Worm (Caenorhabditis elegans) whole organism, L4 larva: ENCODE measurements around the gene Y116A8C.40.

Experiments used
- T26A8.4 ChIP-seq: fragments of 200-800 bp; sonication (Bioruptor generic); IDR thresholded peaks from 2 replicates; pipeline ENCODE4 v1.3.6; 2022; ENCODE audit warnings: missing genetic modification characterization, missing compliant biosample characterization
- ZK546.5 ChIP-seq, 2 experiments: sonication (generic microtip); optimal IDR thresholded peaks; 2 replicates each; lab custom pipeline; 2017; ENCODE audit warnings: missing biosample characterization in 2 of 2, missing genetic modification characterization in 2 of 2
- aly-2 ChIP-seq: sonication (generic microtip); optimal IDR thresholded peaks from 2 replicates; lab custom pipeline; 2018; ENCODE audit warnings: missing biosample characterization, missing genetic modification characterization
- arid-1 ChIP-seq: fragments of 200-800 bp; sonication (Bioruptor generic); conservative IDR thresholded peaks from 2 replicates; pipeline ENCODE4 v1.3.6; 2022; ENCODE audit warnings: missing genetic modification reagents, missing genetic modification characterization, missing compliant biosample characterization
- ceh-82 ChIP-seq: sonication (generic microtip); optimal IDR thresholded peaks from 2 replicates; lab custom pipeline; 2017; ENCODE audit warnings: missing biosample characterization, missing genetic modification characterization
- ctbp-1 ChIP-seq: fragments of 200-800 bp; sonication (Bioruptor generic); IDR thresholded peaks from 2 replicates; pipeline ENCODE4 v1.3.6; 2022; ENCODE audit warnings: missing genetic modification reagents, missing genetic modification characterization, missing compliant biosample characterization
- daf-16 ChIP-seq, 3 experiments: sonication (generic microtip); optimal IDR thresholded peaks; 2 replicates each; lab custom pipeline; 2016 to 2017; ENCODE audit warnings: missing genetic modification characterization in 3 of 3, missing genetic modification reagents in 3 of 3, mild to moderate bottlenecking in 2 of 3, missing compliant biosample characterization in 2 of 3, missing biosample characterization in 1 of 3, moderate library complexity in 1 of 3
- dmd-6 ChIP-seq: fragments of 200-800 bp; sonication (Bioruptor generic); IDR thresholded peaks from 2 replicates; pipeline ENCODE4 v1.3.6; 2022; ENCODE audit warnings: missing genetic modification reagents, missing genetic modification characterization, missing compliant biosample characterization
- dmd-9 ChIP-seq: fragments of 200-800 bp; sonication (Bioruptor generic); IDR thresholded peaks from 2 replicates; pipeline ENCODE4 v1.3.6; 2022; ENCODE audit warnings: missing genetic modification reagents, missing genetic modification characterization, missing compliant biosample characterization
- dve-1 ChIP-seq: sonication (generic microtip); optimal IDR thresholded peaks from 2 replicates; lab custom pipeline; 2017; ENCODE audit warnings: antibody characterized with exemption, mild to moderate bottlenecking, missing genetic modification characterization, missing compliant biosample characterization; ENCODE audit not compliant: insufficient read depth
- fkh-10 ChIP-seq: fragments of 150-350 bp; optimal IDR thresholded peaks from 2 replicates; lab custom pipeline; 2014; ENCODE audit warnings: missing biosample characterization, missing genetic modification reagents, missing genetic modification characterization
- hlh-11 ChIP-seq: fragments of 200-800 bp; sonication (Bioruptor generic); optimal IDR thresholded peaks from 2 replicates; lab custom pipeline; 2018; ENCODE audit warnings: mild to moderate bottlenecking, missing genetic modification characterization, missing compliant biosample characterization
- lin-1 ChIP-seq: fragments of 200-800 bp; sonication (Bioruptor generic); IDR thresholded peaks from 2 replicates; pipeline ENCODE4 v1.3.6; 2022; ENCODE audit warnings: missing genetic modification reagents, missing genetic modification characterization, missing compliant biosample characterization
- mdt-29 ChIP-seq: fragments of 200-800 bp; sonication (Bioruptor generic); IDR thresholded peaks from 2 replicates; pipeline ENCODE4 v1.3.6; 2022; ENCODE audit warnings: missing genetic modification reagents, missing genetic modification characterization, missing compliant biosample characterization
- mep-1 ChIP-seq: fragments of 150-350 bp; sonication (generic microtip); optimal IDR thresholded peaks from 3 replicates; lab custom pipeline; 2014; ENCODE audit warnings: missing biosample characterization, missing genetic modification characterization
- mes-2 ChIP-seq: sonication (generic microtip); optimal IDR thresholded peaks from 2 replicates; lab custom pipeline; 2016; ENCODE audit warnings: missing genotype, mild to moderate bottlenecking, missing genetic modification characterization, missing compliant biosample characterization; ENCODE audit not compliant: poor library complexity, severe bottlenecking
- nhr-10 ChIP-seq: fragments of 150-350 bp; optimal IDR thresholded peaks from 2 replicates; lab custom pipeline; 2014; ENCODE audit warnings: missing biosample characterization, missing genetic modification characterization
- nhr-102 ChIP-seq: sonication (generic microtip); optimal IDR thresholded peaks from 2 replicates; lab custom pipeline; 2016; ENCODE audit warnings: mild to moderate bottlenecking, missing genetic modification characterization, moderate library complexity, missing compliant biosample characterization
- nhr-28 ChIP-seq: fragments of 150-350 bp; optimal IDR thresholded peaks from 2 replicates; lab custom pipeline; 2014; ENCODE audit warnings: missing biosample characterization, missing genetic modification characterization
- nhr-41 ChIP-seq: fragments of 200-800 bp; sonication (Bioruptor generic); IDR thresholded peaks from 2 replicates; pipeline ENCODE4 v1.3.6; 2022; ENCODE audit warnings: missing genetic modification reagents, missing genetic modification characterization, missing compliant biosample characterization
- nhr-6 ChIP-seq: fragments of 150-350 bp; optimal IDR thresholded peaks from 2 replicates; lab custom pipeline; 2014; ENCODE audit warnings: missing biosample characterization, missing genetic modification characterization
- pha-4 ChIP-seq, 2 experiments: fragments of 150-350 bp in 1 of 2; fragments of 200-800 bp in 1 of 2; sonication (Bioruptor generic) in 1 of 2; IDR thresholded peaks in 1 of 2; optimal IDR thresholded peaks in 1 of 2; 2 replicates each; pipeline versions ENCODE4 v1.3.6 to Lab custom; 2014 to 2022; ENCODE audit warnings: missing genetic modification characterization in 2 of 2, missing genetic modification reagents in 2 of 2, missing biosample characterization in 1 of 2, missing compliant biosample characterization in 1 of 2
- pqm-1 ChIP-seq: sonication (generic microtip); optimal IDR thresholded peaks from 2 replicates; lab custom pipeline; 2017; ENCODE audit warnings: missing biosample characterization, missing genetic modification characterization
- sdz-12 ChIP-seq: fragments of 200-800 bp; sonication (Bioruptor generic); optimal IDR thresholded peaks from 2 replicates; lab custom pipeline; 2018; ENCODE audit warnings: mild to moderate bottlenecking, missing genetic modification characterization, missing compliant biosample characterization
- set-16 ChIP-seq: fragments of 200-800 bp; sonication (Bioruptor generic); IDR thresholded peaks from 2 replicates; pipeline ENCODE4 v1.3.6; 2022; ENCODE audit warnings: missing genetic modification reagents, missing genetic modification characterization, missing compliant biosample characterization
- snpc-1.2 ChIP-seq: fragments of 200-800 bp; sonication (Bioruptor generic); IDR thresholded peaks from 2 replicates; pipeline ENCODE4 v1.3.6; 2022; ENCODE audit warnings: missing genetic modification reagents, missing genetic modification characterization, missing compliant biosample characterization
- spr-3 ChIP-seq: fragments of 200-800 bp; sonication (Bioruptor generic); optimal IDR thresholded peaks from 2 replicates; lab custom pipeline; 2018; ENCODE audit warnings: mild to moderate bottlenecking, missing genetic modification characterization, missing compliant biosample characterization
- tag-97 ChIP-seq: fragments of 200-800 bp; sonication (Bioruptor generic); IDR thresholded peaks from 2 replicates; pipeline ENCODE4 v1.3.6; 2022; ENCODE audit warnings: missing genetic modification characterization, missing compliant biosample characterization
- unc-130 ChIP-seq: sonication (generic microtip); optimal IDR thresholded peaks from 2 replicates; lab custom pipeline; 2016; ENCODE audit warnings: missing genetic modification reagents, missing genetic modification characterization, missing compliant biosample characterization
- zfp-2 ChIP-seq: sonication (generic microtip); optimal IDR thresholded peaks from 2 replicates; lab custom pipeline; 2016; ENCODE audit warnings: mild to moderate bottlenecking, missing genetic modification characterization, missing compliant biosample characterization

The Y116A8C.40 gene

DNA sequence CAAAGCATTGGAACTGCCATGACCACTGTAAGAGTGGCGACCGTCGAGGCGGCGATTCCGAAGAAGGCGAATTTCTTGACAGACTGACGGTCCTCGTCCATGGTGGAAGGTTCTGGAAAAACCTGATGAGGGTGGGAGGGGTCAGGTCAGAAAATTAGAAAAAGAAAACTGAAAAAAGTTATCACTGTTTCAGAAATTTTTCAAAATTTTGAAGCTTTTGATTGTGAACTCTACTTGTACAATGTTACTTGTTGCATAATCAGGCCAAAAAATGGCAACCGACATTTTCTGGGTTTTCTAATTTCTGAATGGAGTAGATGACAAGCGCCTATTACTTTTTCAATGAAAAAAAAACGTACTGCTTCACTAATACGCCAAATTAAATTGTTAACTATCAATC lies 32.9 kb upstream of the Y116A8C.40 start, which contains the start of gene col-138:
Gene col-138, minus strand, starts transcription at position 101 of the 400 bp plus-strand sequence.
- TF ChIP-seq fkh-10 (GFP tag; lab: Kevin White, UChicago): no peak
- peak; percentile 50; the same call in 1 of the 2 replicates for TF ChIP-seq T26A8.4 (GFP tag; lab: Robert Waterston, UW)
- 0 out of 2 replicates have a peak, but pooled peaks have one; percentile 13 for TF ChIP-seq ctbp-1

DNA sequence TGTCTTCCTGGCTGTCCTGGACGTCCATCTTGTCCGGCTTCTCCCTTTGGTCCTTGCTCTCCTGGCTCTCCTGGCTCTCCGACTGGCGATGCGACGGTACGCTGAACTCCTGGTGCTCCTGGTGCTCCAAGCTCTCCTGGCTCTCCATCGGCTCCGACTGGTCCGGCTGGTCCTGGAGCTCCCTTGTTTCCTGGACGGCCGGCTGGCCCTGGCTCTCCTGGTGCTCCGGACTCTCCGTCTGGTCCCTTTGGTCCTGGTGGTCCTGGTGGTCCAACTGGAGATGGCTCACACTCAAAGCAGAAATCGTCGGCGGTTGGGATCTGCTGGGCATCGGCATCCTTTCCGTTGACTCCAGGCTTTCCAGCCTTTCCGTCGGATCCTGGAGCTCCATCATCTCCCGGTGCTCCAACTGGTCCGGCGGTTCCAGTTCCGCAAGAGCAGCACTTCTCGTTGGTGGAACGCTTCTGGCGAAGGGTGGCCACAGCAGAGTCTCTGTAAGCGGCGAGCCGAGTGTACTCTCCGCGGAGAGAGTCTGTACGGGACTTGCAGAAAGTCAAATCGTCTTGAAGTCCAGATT lies 32.3 kb upstream of the Y116A8C.40 start:
- TF ChIP-seq set-16 (GFP tag; lab: Robert Waterston, UW): peak; percentile 99
- TF ChIP-seq mdt-29 (GFP tag; lab: Robert Waterston, UW): no peak
- TF ChIP-seq pha-4 (GFP tag; IDR thresholded peaks at IDR 0.05; lab: Robert Waterston, UW): peak; percentile 33; the same call in 1 of the 2 replicates
- TF ChIP-seq pha-4 (tag; optimal IDR thresholded peaks at IDR 0.05; lab: Kevin White, UChicago): no peak
- TF ChIP-seq ceh-82 (tag; lab: Kevin White, UChicago): no peak
- 0 out of 2 replicates have a peak, but pooled peaks have one; percentile 5 for TF ChIP-seq T26A8.4 (GFP tag; lab: Robert Waterston, UW)
- TF ChIP-seq sdz-12: peak; percentile 26
- TF ChIP-seq unc-130 (GFP tag; lab: Kevin White, UChicago): no peak
- TF ChIP-seq arid-1 (GFP tag; lab: Robert Waterston, UW): 0 out of 2 replicates have a peak, but pooled peaks have one; percentile 18
- TF ChIP-seq nhr-102 (tag; lab: Kevin White, UChicago): peak; percentile 29

DNA sequence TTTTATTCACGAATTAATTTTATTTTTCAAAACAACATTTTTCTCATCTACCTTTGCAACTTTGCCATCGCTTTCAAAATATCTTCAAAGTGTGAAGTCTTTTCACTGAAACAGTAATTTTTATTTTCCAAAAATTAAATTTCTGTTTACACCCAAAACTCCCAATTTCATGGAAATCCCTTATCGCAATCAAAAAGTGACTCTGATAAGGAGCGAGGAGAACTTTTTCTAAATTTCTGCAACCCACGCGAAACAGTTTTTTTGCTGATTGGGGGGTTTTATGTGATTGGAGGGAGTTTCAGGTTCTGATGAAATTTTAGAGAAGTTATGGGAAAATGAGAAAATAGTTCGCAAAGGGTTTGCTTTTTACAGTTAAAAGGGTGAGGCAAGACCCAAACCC lies 28.8 kb upstream of the Y116A8C.40 start:
- TF ChIP-seq nhr-6 (tag; lab: Kevin White, UChicago) (no peak), daf-16 (GFP tag; optimal IDR thresholded peaks at IDR 0.05; lab: Kevin White, UChicago) (no peak), daf-16 (tag; optimal IDR thresholded peaks at IDR 0.05; lab: Kevin White, UChicago) (peak; percentile 61), mes-2 (tag; lab: Kevin White, UChicago) (no peak), pqm-1 (tag; lab: Kevin White, UChicago) (peak; percentile 86), mep-1 (tag; lab: Kevin White, UChicago) (no peak)

DNA sequence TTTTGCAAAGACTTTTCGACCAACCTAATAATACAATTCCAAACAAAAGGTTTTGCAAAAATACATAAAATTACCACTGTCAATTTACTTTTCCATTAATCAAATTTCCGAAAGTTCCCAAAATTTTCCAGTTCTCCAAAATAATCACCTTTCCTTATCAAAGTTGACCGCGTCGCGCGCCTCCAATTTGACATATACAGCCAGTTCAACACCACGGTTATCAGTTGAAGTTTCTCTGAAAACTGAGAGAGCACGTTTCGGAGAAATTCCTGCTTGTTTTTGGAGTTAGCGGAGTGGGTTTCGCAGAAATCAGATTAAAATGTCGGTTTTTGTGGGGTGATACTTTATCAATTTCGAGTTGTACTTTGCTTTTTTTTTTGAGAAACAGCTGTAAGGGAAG lies 28.3 kb upstream of the Y116A8C.40 start:
- TF ChIP-seq lin-1 (GFP tag; lab: Robert Waterston, UW) (0 out of 2 replicates have a peak, but pooled peaks have one; percentile 9), snpc-1.2 (GFP tag; lab: Robert Waterston, UW) (no peak), dmd-6 (GFP tag; lab: Robert Waterston, UW) (peak; percentile 78), daf-16 (GFP tag; optimal IDR thresholded peaks at IDR 0.05; lab: Kevin White, UChicago) (no peak), daf-16 (tag; optimal IDR thresholded peaks at IDR 0.05; lab: Kevin White, UChicago) (peak; percentile 31), pqm-1 (tag; lab: Kevin White, UChicago) (peak; percentile 90), dve-1 (tag; lab: Kevin White, UChicago) (peak; percentile 14), nhr-41 (GFP tag; lab: Robert Waterston, UW) (peak; percentile 34; the same call in 1 of the 2 replicates), zfp-2 (tag; lab: Kevin White, UChicago) (no peak), nhr-28 (tag; lab: Kevin White, UChicago) (peak; percentile 43), aly-2 (tag; lab: Kevin White, UChicago) (no peak), hlh-11 (tag; lab: Kevin White, UChicago) (peak; percentile 52), dmd-9 (GFP tag; lab: Robert Waterston, UW) (no peak)
- TF ChIP-seq, all 104 proteins: peak for 8

DNA sequence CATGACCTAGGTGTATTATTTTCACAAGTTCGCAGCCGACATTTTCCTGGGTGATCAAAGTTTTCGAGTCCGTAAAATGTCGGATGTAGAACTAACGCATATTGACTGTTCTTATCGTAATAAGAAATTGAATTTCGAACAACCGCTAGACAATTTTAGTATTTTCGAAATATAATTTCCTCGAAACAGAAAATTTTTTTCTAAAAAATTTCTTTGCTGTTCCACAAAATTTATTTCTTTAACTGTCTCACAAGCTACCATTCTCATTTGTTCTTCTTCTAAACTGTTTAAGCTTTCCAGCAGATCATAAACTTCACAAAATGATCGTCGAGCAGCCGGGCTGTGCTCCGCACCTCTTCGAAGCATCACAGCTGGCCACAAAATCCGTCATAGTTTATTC lies 25.4 kb upstream of the Y116A8C.40 start, which contains the start of gene C52D10.3:
Gene C52D10.3, plus strand, starts transcription at position 301 of the 400 bp plus-strand sequence.
- no peak for TF ChIP-seq dve-1 (tag; lab: Kevin White, UChicago)
- TF ChIP-seq nhr-10 (tag; lab: Kevin White, UChicago): no peak
- no peak for TF ChIP-seq spr-3 (GFP tag; lab: Kevin White, UChicago)
- TF ChIP-seq set-16 (GFP tag; lab: Robert Waterston, UW): no peak
- TF ChIP-seq tag-97: no peak
- no peak for TF ChIP-seq zfp-2 (tag; lab: Kevin White, UChicago)
- TF ChIP-seq ZK546.5 (tag; optimal IDR thresholded peaks at IDR 0.05; lab: Kevin White, UChicago): no peak
